Worm (Caenorhabditis elegans): Measurements from ENCODE around the gene aex-3.

- TF ChIP-seq tbx-2 (tag; optimal IDR thresholded peaks at IDR 0.05) = no peak
- TF ChIP-seq fkh-10 (GFP tag; optimal IDR thresholded peaks at IDR 0.05) = no peak
- TF ChIP-seq unc-62 (GFP tag; optimal IDR thresholded peaks at IDR 0.05) = no peak
- TF ChIP-seq nhr-23 (tag; optimal IDR thresholded peaks at IDR 0.05) = no peak
- TF ChIP-seq zag-1 (tag; optimal IDR thresholded peaks at IDR 0.05) = no peak
- no peak for TF ChIP-seq nhr-28 (tag; optimal IDR thresholded peaks at IDR 0.05)
Observed at ce11 chrX:726295-726694, 33.2 kb downstream of the aex-3 start.
